Fruit fly (Drosophila melanogaster) whole organism, wandering third instar larva: ENCODE measurements around the gene CG43739.

Experiments
- Abd-B ChIP-seq: fragments of >200 bp; optimal IDR thresholded peaks from 2 replicates; lab custom pipeline; 2017; ENCODE audit warnings: missing biosample characterization, missing genetic modification characterization
- CG32264 ChIP-seq: fragments of 200-800 bp; sonication (Bioruptor generic); optimal IDR thresholded peaks from 2 replicates; lab custom pipeline; 2016; ENCODE audit warnings: missing biosample characterization, missing genetic modification characterization
- CG9705 ChIP-seq: fragments of 200-800 bp; sonication (Bioruptor generic); optimal IDR thresholded peaks from 2 replicates; lab custom pipeline; 2018; ENCODE audit warnings: missing biosample characterization, mild to moderate bottlenecking, missing genetic modification characterization
- CrebA ChIP-seq: fragments of 200-800 bp; sonication (Bioruptor generic); optimal IDR thresholded peaks from 2 replicates; lab custom pipeline; 2016; ENCODE audit warnings: missing biosample characterization, mild to moderate bottlenecking, missing genetic modification characterization, borderline replicate concordance
- Dfd ChIP-seq: fragments of >200 bp; optimal IDR thresholded peaks from 2 replicates; lab custom pipeline; 2017; ENCODE audit warnings: missing biosample characterization, missing genetic modification characterization
- Dif ChIP-seq: fragments of 200-275, 200-300 bp; sonication (Bioruptor generic); optimal IDR thresholded peaks from 2 replicates; lab custom pipeline; 2018; ENCODE audit warnings: missing biosample characterization, missing genetic modification characterization; ENCODE audit not compliant: partially characterized antibody
- GATAd ChIP-seq: sonication (Bioruptor generic); optimal IDR thresholded peaks from 2 replicates; lab custom pipeline; 2016; ENCODE audit warnings: missing biosample characterization, missing genetic modification characterization
- HLH106 ChIP-seq: fragments of 200-800 bp; optimal IDR thresholded peaks from 3 replicates; lab custom pipeline; 2019; ENCODE audit warnings: missing biosample characterization, mild to moderate bottlenecking, missing genetic modification characterization, moderate library complexity
- Hnf4 ChIP-seq: fragments of 200-800 bp; sonication (Bioruptor generic); optimal IDR thresholded peaks from 2 replicates; lab custom pipeline; 2016; ENCODE audit warnings: missing biosample characterization, mild to moderate bottlenecking, missing genetic modification characterization
- Hr78 ChIP-seq: fragments of >200 bp; optimal IDR thresholded peaks from 2 replicates; lab custom pipeline; 2017; ENCODE audit warnings: missing biosample characterization, missing genetic modification characterization
- Hr83 ChIP-seq: fragments of 200-300 bp; sonication (Bioruptor generic); optimal IDR thresholded peaks from 2 replicates; lab custom pipeline; 2016; ENCODE audit warnings: missing biosample characterization, mild to moderate bottlenecking, missing genetic modification characterization, moderate library complexity; ENCODE audit not compliant: poor library complexity, severe bottlenecking
- Jra ChIP-seq: sonication (Bioruptor generic); optimal IDR thresholded peaks from 2 replicates; lab custom pipeline; 2016; ENCODE audit warnings: missing biosample characterization, missing genetic modification characterization
- Mio ChIP-seq: sonication (Bioruptor generic); optimal IDR thresholded peaks from 2 replicates; lab custom pipeline; 2016; ENCODE audit warnings: missing biosample characterization, missing genetic modification characterization
- Myc ChIP-seq: fragments of >200 bp; optimal IDR thresholded peaks from 2 replicates; lab custom pipeline; 2017
- N ChIP-seq: fragments of >200 bp; optimal IDR thresholded peaks from 2 replicates; lab custom pipeline; 2018; ENCODE audit warnings: missing biosample characterization, missing external identifiers, missing genetic modification characterization
- OdsH ChIP-seq: fragments of 200-800 bp; sonication (Bioruptor generic); optimal IDR thresholded peaks from 2 replicates; lab custom pipeline; 2016; ENCODE audit warnings: missing biosample characterization, mild to moderate bottlenecking, missing genetic modification characterization
- Rel ChIP-seq, 2 experiments: fragments of 200-800 bp; sonication (Bioruptor generic) in 1 of 2; optimal IDR thresholded peaks; 2 replicates in 1 of 2; 3 replicates in 1 of 2; lab custom pipeline; 2016 to 2019; ENCODE audit warnings: mild to moderate bottlenecking in 2 of 2, missing biosample characterization in 2 of 2, missing genetic modification characterization in 2 of 2, moderate library complexity in 1 of 2
- Sp1 ChIP-seq: fragments of 200-800 bp; sonication (Bioruptor generic); optimal IDR thresholded peaks from 3 replicates; lab custom pipeline; 2019; ENCODE audit warnings: missing biosample characterization, mild to moderate bottlenecking, missing genetic modification characterization, moderate library complexity
- Vsx2 ChIP-seq: fragments of 200-300, 225-300 bp; sonication (Bioruptor generic); optimal IDR thresholded peaks from 2 replicates; lab custom pipeline; 2018; ENCODE audit warnings: missing biosample characterization, missing genetic modification characterization; ENCODE audit not compliant: partially characterized antibody
- br ChIP-seq: fragments of 200-800 bp; sonication (Bioruptor generic); optimal IDR thresholded peaks from 2 replicates; lab custom pipeline; 2016; ENCODE audit warnings: missing biosample characterization, missing genetic modification characterization
- brk ChIP-seq: fragments of 200-800 bp; sonication (Bioruptor generic); optimal IDR thresholded peaks from 2 replicates; lab custom pipeline; 2016; ENCODE audit warnings: missing biosample characterization, mild to moderate bottlenecking, missing genetic modification characterization
- dl ChIP-seq, 2 experiments: fragments of 175-275, 200-275 bp in 1 of 2; fragments of 200-275 bp in 1 of 2; sonication (Bioruptor generic); optimal IDR thresholded peaks; lab custom pipeline; 2018; ENCODE audit warnings: mild to moderate bottlenecking in 2 of 2, missing biosample characterization in 2 of 2, missing genetic modification characterization in 2 of 2, moderate library complexity in 2 of 2; ENCODE audit not compliant: partially characterized antibody in 2 of 2, insufficient read depth in 1 of 2
- dmrt93B ChIP-seq: fragments of 200-800 bp; sonication (Bioruptor generic); optimal IDR thresholded peaks from 2 replicates; lab custom pipeline; 2018; ENCODE audit warnings: missing biosample characterization, mild to moderate bottlenecking, missing genetic modification characterization
- dsf ChIP-seq: sonication (Bioruptor generic); optimal IDR thresholded peaks from 2 replicates; lab custom pipeline; 2016; ENCODE audit warnings: missing biosample characterization, missing genetic modification characterization, borderline replicate concordance
- ey ChIP-seq: fragments of 200-800 bp; sonication (Bioruptor generic); optimal IDR thresholded peaks from 2 replicates; lab custom pipeline; 2016; ENCODE audit warnings: missing biosample characterization, missing genetic modification characterization
- foxo ChIP-seq, 2 experiments: fragments of 200-800 bp; sonication (Bioruptor generic); optimal IDR thresholded peaks; 2 replicates in 1 of 2; 3 replicates in 1 of 2; lab custom pipeline; 2016 to 2017; ENCODE audit warnings: missing biosample characterization in 2 of 2, missing genetic modification characterization in 2 of 2
- fru ChIP-seq: fragments of 200-800 bp; sonication (Bioruptor generic); optimal IDR thresholded peaks from 3 replicates; lab custom pipeline; 2016; ENCODE audit warnings: missing biosample characterization, mild to moderate bottlenecking, missing genetic modification characterization
- h ChIP-seq: fragments of 200-800 bp; sonication (Bioruptor generic); optimal IDR thresholded peaks from 3 replicates; lab custom pipeline; 2016; ENCODE audit warnings: missing biosample characterization, mild to moderate bottlenecking, missing genetic modification characterization
- jim ChIP-seq: fragments of 175-275, 200-325 bp; sonication (Bioruptor generic); optimal IDR thresholded peaks from 2 replicates; lab custom pipeline; 2016; ENCODE audit warnings: missing biosample characterization, mild to moderate bottlenecking, missing genetic modification characterization
- lola ChIP-seq: fragments of >200 bp; optimal IDR thresholded peaks from 2 replicates; lab custom pipeline; 2017; ENCODE audit warnings: missing biosample characterization, missing genetic modification characterization
- pan ChIP-seq: fragments of >200 bp; optimal IDR thresholded peaks from 2 replicates; lab custom pipeline; 2017
- psq ChIP-seq: fragments of 200-800 bp; sonication (Bioruptor generic); optimal IDR thresholded peaks from 3 replicates; lab custom pipeline; 2017; ENCODE audit warnings: missing biosample characterization, mild to moderate bottlenecking, missing genetic modification characterization, moderate library complexity
- rgr ChIP-seq: fragments of 200-800 bp; sonication (Bioruptor generic); optimal IDR thresholded peaks from 3 replicates; lab custom pipeline; 2016; ENCODE audit warnings: missing biosample characterization, mild to moderate bottlenecking, missing genetic modification characterization
- sage ChIP-seq: fragments of 200-800 bp; sonication (Bioruptor generic); optimal IDR thresholded peaks from 2 replicates; lab custom pipeline; 2016; ENCODE audit warnings: missing biosample characterization, mild to moderate bottlenecking, missing genetic modification characterization
- sv ChIP-seq: fragments of 200-800 bp; sonication (Bioruptor generic); optimal IDR thresholded peaks from 3 replicates; lab custom pipeline; 2016; ENCODE audit warnings: missing biosample characterization, missing genetic modification characterization
- tai ChIP-seq: sonication (Bioruptor generic); optimal IDR thresholded peaks from 2 replicates; lab custom pipeline; 2016; ENCODE audit warnings: missing biosample characterization, missing genetic modification characterization
- usp ChIP-seq: fragments of >200 bp; optimal IDR thresholded peaks from 2 replicates; lab custom pipeline; 2017; ENCODE audit warnings: missing biosample characterization, missing genetic modification characterization
- woc ChIP-seq: sonication (Bioruptor generic); optimal IDR thresholded peaks from 2 replicates; lab custom pipeline; 2016; ENCODE audit warnings: missing biosample characterization, mild to moderate bottlenecking, missing genetic modification characterization

Gene CG43739

dm6 chr2L:20913528-20913927 lies 5.2 kb downstream of the CG43739 start:
- TF ChIP-seq lola (GFP tag; lab: Kevin White, UChicago), result no peak
- no peak for TF ChIP-seq sage (GFP tag; lab: Kevin White, UChicago)

- TF ChIP-seq rgr (GFP tag; lab: Kevin White, UChicago) (peak; percentile 65), usp (GFP tag; lab: Kevin White, UChicago) (no peak), N (no peak), jim (no peak), pan (lab: Kevin White, UChicago) (no peak), Hnf4 (GFP tag; lab: Kevin White, UChicago) (peak; percentile 17), CrebA (no peak), Sp1 (peak; percentile 31), foxo (GFP tag; optimal IDR thresholded peaks at IDR 0.05; lab: Kevin White, UChicago) (peak in 1 of 2 experiments; percentile 62), tai (GFP tag; lab: Kevin White, UChicago) (no peak), Hr78 (GFP tag; lab: Kevin White, UChicago) (no peak), dl (GFP tag; optimal IDR thresholded peaks at IDR 0.05; lab: Kevin White, UChicago; ENCODE audit: insufficient read depth in 1 of 2, partially characterized antibody in 2 of 2) (no peak), woc (GFP tag; lab: Kevin White, UChicago) (peak; percentile 16), fru (peak; percentile 73), br (GFP tag; lab: Kevin White, UChicago) (peak; percentile 62), Mio (GFP tag; lab: Kevin White, UChicago) (no peak), Vsx2 (GFP tag; lab: Kevin White, UChicago) (no peak), Rel (GFP tag; optimal IDR thresholded peaks at IDR 0.05; lab: Kevin White, UChicago) (no peak), Rel (tag; optimal IDR thresholded peaks at IDR 0.05; lab: Kevin White, UChicago) (peak; percentile 48), GATAd (GFP tag; lab: Kevin White, UChicago) (no peak), Dfd (no peak), dmrt93B (no peak), sage (GFP tag; lab: Kevin White, UChicago) (peak; percentile 14), Hr83 (GFP tag; lab: Kevin White, UChicago) (no peak), Jra (GFP tag; lab: Kevin White, UChicago) (no peak), Myc (lab: Kevin White, UChicago) (no peak), HLH106 (tag; lab: Kevin White, UChicago) (peak; percentile 29), sv (GFP tag; lab: Kevin White, UChicago) (no peak), Abd-B (GFP tag; lab: Kevin White, UChicago) (no peak), psq (no peak), Dif (no peak), ey (GFP tag; lab: Kevin White, UChicago) (peak; percentile 55), dsf (GFP tag; lab: Kevin White, UChicago) (no peak), lola (GFP tag; lab: Kevin White, UChicago) (no peak), CG9705 (GFP tag; lab: Kevin White, UChicago) (no peak), brk (GFP tag; lab: Kevin White, UChicago) (no peak), h (GFP tag; lab: Kevin White, UChicago) (peak; percentile 50), CG32264 (GFP tag; lab: Kevin White, UChicago) (no peak), OdsH (GFP tag; lab: Kevin White, UChicago) (peak; percentile 55)
- TF ChIP-seq, all 38 proteins: peak for 13
These were observed 5.9 kb downstream of the CG43739 start for dm6 chr2L:20912789-20913300.

- TF ChIP-seq Rel (GFP tag; optimal IDR thresholded peaks at IDR 0.05; lab: Kevin White, UChicago) (no peak), Rel (tag; optimal IDR thresholded peaks at IDR 0.05; lab: Kevin White, UChicago) (peak; percentile 14), dsf (GFP tag; lab: Kevin White, UChicago) (no peak), sage (GFP tag; lab: Kevin White, UChicago) (peak; percentile 48), Vsx2 (GFP tag; lab: Kevin White, UChicago) (no peak), fru (peak; percentile 16), tai (GFP tag; lab: Kevin White, UChicago) (peak; percentile 19), HLH106 (tag; lab: Kevin White, UChicago) (peak; percentile 13), woc (GFP tag; lab: Kevin White, UChicago) (no peak), Jra (GFP tag; lab: Kevin White, UChicago) (no peak), N (no peak), CG9705 (GFP tag; lab: Kevin White, UChicago) (no peak), Mio (GFP tag; lab: Kevin White, UChicago) (no peak), Abd-B (GFP tag; lab: Kevin White, UChicago) (no peak), br (GFP tag; lab: Kevin White, UChicago) (peak; percentile 4), Hr78 (GFP tag; lab: Kevin White, UChicago) (no peak), rgr (GFP tag; lab: Kevin White, UChicago) (peak; percentile 56), h (GFP tag; lab: Kevin White, UChicago) (peak; percentile 47), lola (GFP tag; lab: Kevin White, UChicago) (no peak), foxo (GFP tag; optimal IDR thresholded peaks at IDR 0.05; lab: Kevin White, UChicago) (no peak), Dfd (no peak), dl (GFP tag; optimal IDR thresholded peaks at IDR 0.05; lab: Kevin White, UChicago; ENCODE audit: insufficient read depth in 1 of 2, partially characterized antibody in 2 of 2) (no peak), Hr83 (GFP tag; lab: Kevin White, UChicago) (peak; percentile 42), OdsH (GFP tag; lab: Kevin White, UChicago) (peak; percentile 38), psq (no peak), Dif (no peak), Sp1 (no peak), Hnf4 (GFP tag; lab: Kevin White, UChicago) (peak; percentile 42), jim (no peak), pan (lab: Kevin White, UChicago) (no peak), usp (GFP tag; lab: Kevin White, UChicago) (no peak), CG32264 (GFP tag; lab: Kevin White, UChicago) (no peak), brk (GFP tag; lab: Kevin White, UChicago) (peak; percentile 54), ey (GFP tag; lab: Kevin White, UChicago) (no peak), GATAd (GFP tag; lab: Kevin White, UChicago) (no peak), dmrt93B (no peak), Myc (lab: Kevin White, UChicago) (no peak), sv (GFP tag; lab: Kevin White, UChicago) (no peak)
These were observed 7.4 kb downstream of the CG43739 start for dm6 chr2L:20911374-20911773.
